Fruit fly (Drosophila melanogaster) whole organism, prepupa: ENCODE results near the gene CG44271.

ENCODE experiments used
- CG10631 ChIP-seq: fragments of 200-800 bp; sonication (Bioruptor generic); optimal IDR thresholded peaks from 2 replicates; lab custom pipeline; 2016; ENCODE audit warnings: missing biosample characterization, missing genetic modification characterization
- CG10669 ChIP-seq: fragments of 200-800 bp; sonication (Bioruptor generic); optimal IDR thresholded peaks from 3 replicates; lab custom pipeline; 2018; ENCODE audit warnings: missing biosample characterization, mild to moderate bottlenecking, missing genetic modification characterization, moderate library complexity
- CG11294 ChIP-seq: fragments of 200-800 bp; sonication (Bioruptor generic); IDR thresholded peaks from 2 replicates; pipeline ENCODE4 v1.3.6; 2022; ENCODE audit warnings: missing biosample characterization, missing genetic modification characterization
- CG11902 ChIP-seq: fragments of 200-800 bp; sonication (Bioruptor generic); optimal IDR thresholded peaks from 3 replicates; lab custom pipeline; 2016; ENCODE audit warnings: missing biosample characterization, missing genetic modification characterization
- CG1621 ChIP-seq: fragments of 200-800 bp; sonication (Bioruptor generic); optimal IDR thresholded peaks from 3 replicates; lab custom pipeline; 2018; ENCODE audit warnings: missing biosample characterization, mild to moderate bottlenecking, missing genetic modification characterization
- CG16779 ChIP-seq: fragments of 200-800 bp; sonication (Bioruptor generic); optimal IDR thresholded peaks from 3 replicates; lab custom pipeline; 2017; ENCODE audit warnings: missing biosample characterization, mild to moderate bottlenecking, missing genetic modification characterization
- CG32006 ChIP-seq: fragments of 200-800 bp; sonication (Bioruptor generic); optimal IDR thresholded peaks from 3 replicates; lab custom pipeline; 2017; ENCODE audit warnings: missing biosample characterization, mild to moderate bottlenecking, missing genetic modification characterization
- CG34406 ChIP-seq: fragments of 200-800 bp; sonication (Bioruptor generic); optimal IDR thresholded peaks from 3 replicates; lab custom pipeline; 2016; ENCODE audit warnings: missing biosample characterization, missing genetic modification characterization
- CG3919 ChIP-seq: fragments of 200-800 bp; sonication (Bioruptor generic); optimal IDR thresholded peaks from 3 replicates; lab custom pipeline; 2016; ENCODE audit warnings: missing biosample characterization, missing genetic modification characterization
- CG6163 ChIP-seq: fragments of 200-800 bp; sonication (Bioruptor generic); IDR thresholded peaks from 3 replicates; pipeline ENCODE4 v1.3.6; 2022; ENCODE audit warnings: missing biosample characterization, missing genetic modification characterization
- CG8119 ChIP-seq: fragments of 200-800 bp; sonication (Bioruptor generic); IDR thresholded peaks from 3 replicates; pipeline ENCODE4 v1.3.6; 2022; ENCODE audit warnings: missing biosample characterization, missing genetic modification characterization
- CG9139 ChIP-seq: fragments of 200-800 bp; sonication (Bioruptor generic); optimal IDR thresholded peaks from 3 replicates; lab custom pipeline; 2017; ENCODE audit warnings: missing biosample characterization, mild to moderate bottlenecking, missing genetic modification characterization
- Eip78C ChIP-seq: fragments of 200-800 bp; sonication (Bioruptor generic); peaks from one replicate; lab custom pipeline; 2016; ENCODE audit warnings: missing biosample characterization, missing genetic modification characterization
- Gug ChIP-seq: fragments of 200-800 bp; sonication (Bioruptor generic); IDR thresholded peaks from 2 replicates; pipeline ENCODE4 v1.3.6; 2022; ENCODE audit warnings: missing biosample characterization, missing genetic modification characterization
- Met ChIP-seq: fragments of 200-800 bp; sonication (Bioruptor generic); optimal IDR thresholded peaks from 3 replicates; lab custom pipeline; 2016; ENCODE audit warnings: missing biosample characterization, missing genetic modification characterization
- OdsH ChIP-seq: fragments of 200-800 bp; sonication (Bioruptor generic); optimal IDR thresholded peaks from 3 replicates; lab custom pipeline; 2016; ENCODE audit warnings: missing biosample characterization, missing genetic modification characterization
- Sox102F ChIP-seq: fragments of 200-800 bp; sonication (Bioruptor generic); optimal IDR thresholded peaks from 2 replicates; lab custom pipeline; 2016; ENCODE audit warnings: missing biosample characterization, mild to moderate bottlenecking, missing genetic modification characterization
- Sox14 ChIP-seq: fragments of 200-800 bp; sonication (Bioruptor generic); optimal IDR thresholded peaks from 3 replicates; lab custom pipeline; 2016; ENCODE audit warnings: missing biosample characterization, missing genetic modification characterization
- achi ChIP-seq: fragments of 200-800 bp; sonication (Bioruptor generic); optimal IDR thresholded peaks from 3 replicates; lab custom pipeline; 2016; ENCODE audit warnings: missing biosample characterization, missing genetic modification characterization
- acj6 ChIP-seq: fragments of 200-800 bp; sonication (Bioruptor generic); optimal IDR thresholded peaks from 3 replicates; lab custom pipeline; 2016; ENCODE audit warnings: missing biosample characterization, missing genetic modification characterization
- cyc ChIP-seq: fragments of 200-800 bp; sonication (Bioruptor generic); optimal IDR thresholded peaks from 3 replicates; lab custom pipeline; 2016; ENCODE audit warnings: missing biosample characterization, missing genetic modification characterization
- dac ChIP-seq: fragments of 200-800 bp; sonication (Bioruptor generic); optimal IDR thresholded peaks from 2 replicates; lab custom pipeline; 2017; ENCODE audit warnings: missing biosample characterization, mild to moderate bottlenecking, missing genetic modification characterization
- dsx ChIP-seq: fragments of 200-800 bp; optimal IDR thresholded peaks from 3 replicates; lab custom pipeline; 2019; ENCODE audit warnings: missing biosample characterization, mild to moderate bottlenecking, missing genetic modification characterization, moderate library complexity; ENCODE audit not compliant: poor library complexity, severe bottlenecking
- esn ChIP-seq: fragments of 200-800 bp; sonication (Bioruptor generic); optimal IDR thresholded peaks from 2 replicates; lab custom pipeline; 2016; ENCODE audit warnings: missing biosample characterization, mild to moderate bottlenecking, missing genetic modification characterization, moderate library complexity
- fd59A ChIP-seq: fragments of 200-800 bp; sonication (Bioruptor generic); optimal IDR thresholded peaks from 2 replicates; lab custom pipeline; 2017; ENCODE audit warnings: missing biosample characterization, mild to moderate bottlenecking, missing genetic modification characterization, missing genetic modification reagents
- fkh ChIP-seq: fragments of 200-800 bp; sonication (Bioruptor generic); optimal IDR thresholded peaks from 3 replicates; lab custom pipeline; 2017; ENCODE audit warnings: missing biosample characterization, mild to moderate bottlenecking, missing genetic modification characterization, moderate library complexity
- lz ChIP-seq: fragments of 200-800 bp; sonication (Bioruptor generic); optimal IDR thresholded peaks from 3 replicates; lab custom pipeline; 2016; ENCODE audit warnings: missing biosample characterization, missing genetic modification characterization
- net ChIP-seq: fragments of 200-800 bp; sonication (Bioruptor generic); optimal IDR thresholded peaks from 3 replicates; lab custom pipeline; 2016; ENCODE audit warnings: missing biosample characterization, missing genetic modification characterization
- pdm3 ChIP-seq: fragments of 200-800 bp; sonication (Bioruptor generic); optimal IDR thresholded peaks from 3 replicates; lab custom pipeline; 2016; ENCODE audit warnings: missing biosample characterization, missing genetic modification characterization
- spab ChIP-seq: fragments of 200-800 bp; sonication (Bioruptor generic); optimal IDR thresholded peaks from 2 replicates; lab custom pipeline; 2017; ENCODE audit warnings: missing biosample characterization, mild to moderate bottlenecking, missing genetic modification characterization, missing genetic modification reagents
- ss ChIP-seq, 2 experiments: fragments of 200-800 bp; sonication (Bioruptor generic); optimal IDR thresholded peaks; 2 replicates in 1 of 2; 3 replicates in 1 of 2; lab custom pipeline; 2017 to 2018; ENCODE audit warnings: mild to moderate bottlenecking in 2 of 2, missing biosample characterization in 2 of 2, missing genetic modification characterization in 2 of 2, moderate library complexity in 1 of 2
- topi ChIP-seq: fragments of 200-800 bp; sonication (Bioruptor generic); optimal IDR thresholded peaks from 3 replicates; lab custom pipeline; 2016; ENCODE audit warnings: missing biosample characterization, missing genetic modification characterization
- vri ChIP-seq: fragments of 200-800 bp; sonication (Bioruptor generic); optimal IDR thresholded peaks from 3 replicates; lab custom pipeline; 2016; ENCODE audit warnings: missing biosample characterization, mild to moderate bottlenecking, missing genetic modification characterization

The CG44271 gene

DNA sequence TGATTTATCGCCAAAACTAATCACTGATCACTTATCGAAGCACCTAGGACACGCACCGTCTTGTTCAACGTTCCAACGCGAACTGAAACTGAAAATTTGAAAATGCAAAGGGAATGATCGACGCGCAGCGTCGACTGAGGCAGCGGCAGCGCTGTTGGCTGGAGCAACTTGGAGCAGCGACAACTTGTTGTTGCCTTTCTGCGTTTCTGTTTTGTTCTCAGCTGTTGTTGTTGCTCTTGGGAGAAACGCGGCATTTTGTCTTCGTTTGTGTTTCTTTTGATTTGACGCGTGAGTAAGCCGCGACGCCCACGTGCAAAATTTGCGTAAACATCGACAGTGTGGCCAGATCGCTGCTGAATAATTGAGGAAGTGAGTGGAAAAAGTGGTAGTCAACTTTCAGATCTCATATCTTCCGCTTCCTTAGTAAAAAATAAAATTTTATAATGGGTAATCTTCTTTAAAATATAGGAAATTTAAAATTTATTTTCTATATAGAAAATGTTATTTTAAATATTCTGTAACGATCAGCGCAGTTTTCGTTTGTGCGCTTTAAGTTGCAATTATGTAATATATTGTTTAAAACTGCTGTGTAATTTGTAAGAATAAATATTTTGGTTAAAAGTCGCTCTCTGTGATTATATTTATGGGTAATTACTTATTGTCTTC is 38.6 kb downstream of the CG44271 start, which contains the start of gene Tsp (continued):
- TF ChIP-seq topi (GFP tag; lab: Kevin White, UChicago) (no peak), fkh (GFP tag; lab: Kevin White, UChicago) (peak; percentile 23), Gug (GFP tag; lab: Robert Waterston, UW) (no peak), Eip78C (peak; percentile 71), lz (GFP tag; lab: Kevin White, UChicago) (no peak), CG3919 (GFP tag; lab: Kevin White, UChicago) (peak; percentile 17), CG32006 (GFP tag; lab: Kevin White, UChicago) (no peak), CG10631 (no peak), ss (GFP tag; optimal IDR thresholded peaks at IDR 0.05; lab: Kevin White, UChicago) (peak; percentile 5 to 41), esn (peak; percentile 21), CG11294 (no peak), CG6163 (GFP tag; lab: Robert Waterston, UW) (peak; percentile 56), Sox102F (GFP tag; lab: Kevin White, UChicago) (no peak), achi (GFP tag; lab: Kevin White, UChicago) (peak; percentile 12), CG10669 (GFP tag; lab: Kevin White, UChicago) (no peak), dac (GFP tag; lab: Kevin White, UChicago) (no peak), CG11902 (no peak), dsx (GFP tag; lab: Kevin White, UChicago) (no peak), pdm3 (GFP tag; lab: Kevin White, UChicago) (no peak), OdsH (no peak)

DNA sequence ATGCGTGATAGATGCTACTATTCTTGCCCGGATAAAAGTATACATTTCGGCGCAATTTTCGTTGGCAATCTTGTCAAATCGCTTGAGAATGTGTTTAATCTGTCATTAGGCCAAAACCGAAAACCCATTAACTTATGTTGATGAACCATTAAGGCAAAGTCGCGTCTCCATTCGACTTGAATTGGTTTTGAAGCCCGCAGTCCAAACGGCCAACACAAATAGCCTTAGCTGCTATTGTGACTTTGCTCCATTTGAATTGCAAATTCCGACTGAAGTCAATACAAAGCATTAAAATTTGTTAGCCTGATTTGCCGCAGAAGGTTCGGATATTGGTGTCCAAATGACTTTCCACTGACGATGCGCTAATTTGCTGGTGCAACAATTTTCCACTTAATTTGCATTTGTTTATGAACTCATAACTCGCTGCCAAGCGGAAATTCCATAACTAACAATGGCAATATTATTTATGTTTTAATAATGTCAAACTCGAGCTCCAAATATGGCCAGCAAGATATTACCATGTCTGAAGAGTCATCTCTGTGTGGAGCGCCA is 41.3 kb downstream of the CG44271 start:
- TF ChIP-seq net, result no peak
- no peak for TF ChIP-seq Sox14 (GFP tag; lab: Kevin White, UChicago)
- TF ChIP-seq lz (GFP tag; lab: Kevin White, UChicago), result no peak
- no peak for TF ChIP-seq ss (GFP tag; optimal IDR thresholded peaks at IDR 0.05; lab: Kevin White, UChicago)
- no peak for TF ChIP-seq dsx (GFP tag; lab: Kevin White, UChicago)
- no peak for TF ChIP-seq Met
- TF ChIP-seq pdm3 (GFP tag; lab: Kevin White, UChicago), result no peak
- no peak for TF ChIP-seq Gug (GFP tag; lab: Robert Waterston, UW)
- TF ChIP-seq CG10669 (GFP tag; lab: Kevin White, UChicago), result no peak
- no peak for TF ChIP-seq CG16779 (tag; lab: Kevin White, UChicago)
- no peak for TF ChIP-seq spab (GFP tag; lab: Kevin White, UChicago)
- no peak for TF ChIP-seq CG6163 (GFP tag; lab: Robert Waterston, UW)
- TF ChIP-seq achi (GFP tag; lab: Kevin White, UChicago), result no peak
- TF ChIP-seq CG1621 (tag; lab: Kevin White, UChicago), result no peak
- no peak for TF ChIP-seq CG8119 (GFP tag; lab: Robert Waterston, UW)

DNA sequence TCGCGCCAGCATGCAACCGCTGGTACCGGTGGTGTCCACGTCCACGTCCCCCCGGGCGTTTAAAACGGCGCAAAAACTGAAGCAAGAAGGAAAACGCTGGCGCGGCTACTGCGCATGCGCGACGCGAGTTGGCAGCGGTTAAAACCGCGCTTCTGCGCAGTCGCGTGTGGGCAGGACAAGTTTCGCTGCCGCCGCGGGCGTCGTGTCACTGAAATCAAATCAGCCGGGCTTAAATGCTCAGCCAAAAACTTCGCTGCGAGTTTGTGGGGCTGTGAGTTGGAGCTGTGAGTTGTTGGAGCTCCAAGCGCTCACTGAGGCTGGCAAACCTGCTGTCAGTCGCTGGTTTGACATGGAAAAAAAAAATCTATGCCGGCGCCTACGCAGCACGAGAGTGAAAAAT is 42.6 kb downstream of the CG44271 start:
- no peak for TF ChIP-seq cyc (GFP tag; lab: Kevin White, UChicago)
- no peak for TF ChIP-seq CG11902
- TF ChIP-seq CG9139, result no peak
- no peak for TF ChIP-seq Met
- TF ChIP-seq fd59A (GFP tag; lab: Kevin White, UChicago), result no peak
- TF ChIP-seq lz (GFP tag; lab: Kevin White, UChicago), result no peak
- TF ChIP-seq CG34406 (GFP tag; lab: Kevin White, UChicago), result no peak
- no peak for TF ChIP-seq net
- no peak for TF ChIP-seq CG16779 (tag; lab: Kevin White, UChicago)
- no peak for TF ChIP-seq vri (GFP tag; lab: Kevin White, UChicago)
- no peak for TF ChIP-seq achi (GFP tag; lab: Kevin White, UChicago)
- no peak for TF ChIP-seq CG32006 (GFP tag; lab: Kevin White, UChicago)
- TF ChIP-seq ss (GFP tag; optimal IDR thresholded peaks at IDR 0.05; lab: Kevin White, UChicago), result no peak
- TF ChIP-seq acj6 (GFP tag; lab: Kevin White, UChicago), result no peak
